Fruit fly (Drosophila melanogaster): ENCODE results near the gene CG4842.
A peak's percentile ranks its signal among the peaks of the same experiment; 100 is the strongest.

Gene CG4842

DNA sequence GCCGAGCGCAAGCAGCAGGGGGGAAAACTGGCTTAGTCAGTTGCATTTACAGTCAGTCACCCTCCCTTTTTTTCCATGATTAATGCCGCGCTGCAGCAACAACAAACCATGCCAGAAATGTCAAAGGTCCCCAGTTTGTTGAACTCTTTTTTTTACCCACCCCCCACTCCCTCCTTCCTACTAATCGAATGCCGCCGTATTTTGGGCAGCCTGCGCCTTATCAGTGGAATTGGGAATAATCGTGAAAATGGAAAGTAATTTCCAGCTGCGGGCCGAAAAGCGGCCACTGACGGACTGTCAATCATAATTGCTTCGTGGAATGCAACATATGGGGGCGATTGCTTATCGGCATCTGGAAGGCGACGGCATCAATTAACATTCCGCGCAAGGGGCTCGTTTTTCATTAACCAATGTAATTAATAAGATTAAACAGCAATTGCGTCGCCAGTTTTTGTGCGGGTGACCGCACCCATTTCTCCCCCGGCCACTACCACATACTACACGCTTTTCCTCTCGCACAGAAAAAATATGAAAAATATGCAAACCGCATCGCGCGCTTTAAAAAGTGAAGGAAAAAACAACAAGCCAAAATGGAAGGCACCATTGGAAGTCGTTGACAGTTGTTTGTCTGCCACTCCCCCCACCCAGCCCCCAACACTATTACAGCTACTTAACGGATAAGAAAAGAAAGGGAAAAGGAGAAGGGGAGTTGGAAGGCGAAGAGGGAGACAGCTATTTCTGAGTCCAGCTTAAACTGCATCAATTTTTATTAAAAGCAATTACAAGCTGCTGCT is 41.4 kb downstream of the CG4842 start (continued):
- peak; percentile 79 for TF ChIP-seq Blimp-1 (GFP tag; optimal IDR thresholded peaks at IDR 0.05)
- TF ChIP-seq tgo (GFP tag; IDR thresholded peaks at IDR 0.05): no peak
- TF ChIP-seq grn (GFP tag; optimal IDR thresholded peaks at IDR 0.05): peak; percentile 25
- no peak for TF ChIP-seq Myb (GFP tag; optimal IDR thresholded peaks at IDR 0.05)
- no peak for TF ChIP-seq repo (GFP tag; optimal IDR thresholded peaks at IDR 0.05)
- no peak for TF ChIP-seq Chrac-16 (GFP tag; optimal IDR thresholded peaks at IDR 0.05)
- peak; percentile 73; the same call in 1 of the 2 replicates for TF ChIP-seq CG4360 (GFP tag; IDR thresholded peaks at IDR 0.05)
- TF ChIP-seq stwl (tag; optimal IDR thresholded peaks at IDR 0.05): no peak
- TF ChIP-seq CG15269 (tag; optimal IDR thresholded peaks at IDR 0.05): no peak
- no peak for TF ChIP-seq jigr1 (GFP tag; IDR thresholded peaks at IDR 0.05)
- peak; percentile 89 for TF ChIP-seq sqz (GFP tag; optimal IDR thresholded peaks at IDR 0.05)
- TF ChIP-seq CG17328 (GFP tag; IDR thresholded peaks at IDR 0.05): peak; percentile 3; the same call in 1 of the 2 replicates
- TF ChIP-seq salm (tag; optimal IDR thresholded peaks at IDR 0.05): peak; percentile 26
- TF ChIP-seq gcm2 (GFP tag; optimal IDR thresholded peaks at IDR 0.05): no peak
- no peak for TF ChIP-seq Max (GFP tag; optimal IDR thresholded peaks at IDR 0.05)
- no peak for TF ChIP-seq CG18262 (tag; optimal IDR thresholded peaks at IDR 0.05)
- TF ChIP-seq Neu2 (GFP tag; optimal IDR thresholded peaks at IDR 0.05; ENCODE audit: borderline replicate concordance): no peak
- no peak for TF ChIP-seq Oaz (GFP tag; IDR thresholded peaks at IDR 0.05)
- TF ChIP-seq gcm (GFP tag; optimal IDR thresholded peaks at IDR 0.05): peak; percentile 67
- no peak for TF ChIP-seq CG18599 (GFP tag; optimal IDR thresholded peaks at IDR 0.05)
- TF ChIP-seq corto (GFP tag; optimal IDR thresholded peaks at IDR 0.05): no peak
- TF ChIP-seq pan (optimal IDR thresholded peaks at IDR 0.05): no peak
- peak in 1 of 2 experiments; percentile 6 for TF ChIP-seq pan (GFP tag; optimal IDR thresholded peaks at IDR 0.05 in 1 of 2, IDR thresholded peaks at IDR 0.05 in 1 of 2)

DNA sequence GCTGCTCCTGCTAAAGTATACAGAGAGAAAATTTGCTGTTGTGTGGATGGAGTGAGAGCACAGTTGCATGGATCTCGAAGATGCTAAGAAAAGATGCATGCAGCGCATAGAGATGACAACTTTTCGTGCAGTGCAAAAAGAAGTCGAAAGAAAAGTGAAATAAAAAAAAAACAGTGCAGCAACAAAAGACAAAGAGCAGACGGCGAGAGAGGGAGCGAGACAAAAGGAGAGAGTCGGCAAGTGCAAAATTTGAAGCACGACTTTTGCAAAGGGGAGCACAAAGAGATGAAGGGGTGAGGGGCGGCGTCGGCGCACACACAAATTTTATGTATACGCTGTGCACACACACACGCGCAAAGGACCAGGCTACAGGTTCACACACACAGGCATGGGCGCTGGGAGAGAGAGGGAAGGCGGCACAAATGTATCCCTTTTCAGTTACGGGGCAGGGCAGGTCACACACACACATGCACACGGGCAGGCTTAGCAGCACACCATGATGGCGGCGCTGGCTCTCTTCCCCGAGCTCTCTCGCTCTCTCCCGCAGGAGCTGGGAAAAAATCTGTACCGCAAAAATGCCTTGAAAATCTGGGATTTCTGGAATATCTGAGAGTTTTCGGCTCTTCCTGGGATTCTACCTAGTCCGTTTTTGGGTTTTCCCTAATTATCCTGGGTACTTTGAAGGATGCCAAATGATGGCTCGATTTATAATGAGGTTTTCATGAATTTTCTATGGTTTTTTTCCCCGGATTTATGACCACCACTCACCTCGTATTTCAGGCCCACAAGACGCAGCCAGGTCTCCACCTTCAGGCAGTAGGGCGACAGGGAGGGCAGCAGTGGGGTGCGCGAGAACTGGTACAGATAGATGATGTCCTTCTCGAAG is 42.3 kb downstream of the CG4842 start:
- TF ChIP-seq CG4360 (GFP tag; IDR thresholded peaks at IDR 0.05) (peak; percentile 23; the same call in 1 of the 2 replicates), slou (GFP tag; optimal IDR thresholded peaks at IDR 0.05) (no peak), crp (GFP tag; optimal IDR thresholded peaks at IDR 0.05) (no peak), Opbp (GFP tag; IDR thresholded peaks at IDR 0.05; ENCODE audit: partially characterized antibody) (0 out of 3 replicates have a peak, but pooled peaks have one; percentile 34), org-1 (GFP tag; optimal IDR thresholded peaks at IDR 0.05) (no peak), CG14014 (GFP tag; IDR thresholded peaks at IDR 0.05) (no peak), chm (GFP tag; IDR thresholded peaks at IDR 0.05) (peak; percentile 10; the same call in 1 of the 2 replicates), CG11504 (tag; optimal IDR thresholded peaks at IDR 0.05) (no peak), HLH54F (GFP tag; optimal IDR thresholded peaks at IDR 0.05) (peak; percentile 21), Hr51 (GFP tag; optimal IDR thresholded peaks at IDR 0.05) (no peak), CG34422 (GFP tag; IDR thresholded peaks at IDR 0.05) (peak; percentile 29; the same call in 1 of the 3 replicates), Deaf1 (tag; optimal IDR thresholded peaks at IDR 0.05) (peak; percentile 36), Sox100B (GFP tag; optimal IDR thresholded peaks at IDR 0.05) (no peak), pzg (GFP tag; optimal IDR thresholded peaks at IDR 0.05) (no peak), zf30C (GFP tag; optimal IDR thresholded peaks at IDR 0.05) (peak; percentile 76), Gug (GFP tag; IDR thresholded peaks at IDR 0.05) (no peak), CG13296 (GFP tag; optimal IDR thresholded peaks at IDR 0.05) (no peak), pan (optimal IDR thresholded peaks at IDR 0.05) (no peak), pan (GFP tag; optimal IDR thresholded peaks at IDR 0.05 in 1 of 2, IDR thresholded peaks at IDR 0.05 in 1 of 2) (no peak), corto (GFP tag; optimal IDR thresholded peaks at IDR 0.05) (peak; percentile 65), CG32767 (GFP tag; IDR thresholded peaks at IDR 0.05) (peak; percentile 93), slp2 (GFP tag; optimal IDR thresholded peaks at IDR 0.05) (no peak), CG4404 (GFP tag; IDR thresholded peaks at IDR 0.05) (no peak), CG9727 (GFP tag; optimal IDR thresholded peaks at IDR 0.05) (no peak), nerfin-1 (tag; optimal IDR thresholded peaks at IDR 0.05) (no peak), cg (GFP tag; optimal IDR thresholded peaks at IDR 0.05) (peak; percentile 87), Kr (GFP tag; optimal IDR thresholded peaks at IDR 0.05) (peak; percentile 89)

All from whole organism, embryonic.